Worm (Caenorhabditis elegans): ENCODE measurements around the gene C14A4.9.

ce11 chrII:10551985-10552736 is 47.0 kb upstream of the C14A4.9 start:
- TF ChIP-seq ceh-16 (tag; optimal IDR thresholded peaks at IDR 0.05), result peak; percentile 83
- TF ChIP-seq unc-55 (GFP tag; optimal IDR thresholded peaks at IDR 0.05), result peak; percentile 93
- TF ChIP-seq ztf-11 (tag; optimal IDR thresholded peaks at IDR 0.05), result no peak
- no peak for TF ChIP-seq unc-39 (tag; optimal IDR thresholded peaks at IDR 0.05)
- peak; percentile 97 for TF ChIP-seq ztf-4 (tag; optimal IDR thresholded peaks at IDR 0.05)
- TF ChIP-seq ceh-82 (tag; optimal IDR thresholded peaks at IDR 0.05), result peak; percentile 1
- peak; percentile 98 for TF ChIP-seq sma-9 (GFP tag; optimal IDR thresholded peaks at IDR 0.05)
- no peak for TF ChIP-seq sma-9 (tag; optimal IDR thresholded peaks at IDR 0.05)
- TF ChIP-seq nhr-237 (tag; optimal IDR thresholded peaks at IDR 0.05), result no peak
- no peak for TF ChIP-seq peb-1 (tag; optimal IDR thresholded peaks at IDR 0.05)

Data from whole organism, L2 larva.